Worm (Caenorhabditis elegans) whole organism, L4 larva: Measurements from ENCODE around the gene F28B4.3.

Experiments used
- D1046.2 ChIP-seq: fragments of 200-800 bp; sonication (Bioruptor generic); IDR thresholded peaks from 2 replicates; pipeline ENCODE4 v1.3.6; 2022; ENCODE audit warnings: missing genetic modification characterization, missing compliant biosample characterization
- F10B5.3 ChIP-seq: sonication (generic microtip); optimal IDR thresholded peaks from 2 replicates; lab custom pipeline; 2016; ENCODE audit warnings: mild to moderate bottlenecking, missing genetic modification characterization, missing compliant biosample characterization
- F44E2.7 ChIP-seq: fragments of 200-800 bp; sonication (Bioruptor generic); IDR thresholded peaks from 2 replicates; pipeline ENCODE4 v2.1.2; 2022; ENCODE audit warnings: missing genetic modification characterization, missing compliant biosample characterization
- F49E8.2 ChIP-seq: sonication (generic microtip); optimal IDR thresholded peaks from 2 replicates; lab custom pipeline; 2016; ENCODE audit warnings: missing compliant biosample characterization, mild to moderate bottlenecking, missing genetic modification characterization, borderline replicate concordance
- R02D3.7 ChIP-seq: fragments of 150-350 bp; sonication (generic microtip); optimal IDR thresholded peaks from 3 replicates; lab custom pipeline; 2014; ENCODE audit warnings: missing biosample characterization, missing genetic modification characterization
- T26A8.4 ChIP-seq: fragments of 200-800 bp; sonication (Bioruptor generic); IDR thresholded peaks from 2 replicates; pipeline ENCODE4 v1.3.6; 2022; ENCODE audit warnings: missing genetic modification characterization, missing compliant biosample characterization
- Y48G9A.11 ChIP-seq: fragments of 200-800 bp; sonication (Bioruptor generic); IDR thresholded peaks from 2 replicates; pipeline ENCODE4 v1.3.6; 2022; ENCODE audit warnings: missing genetic modification reagents, missing genetic modification characterization, missing compliant biosample characterization
- aha-1 ChIP-seq: fragments of 150-350 bp; peaks from one replicate; lab custom pipeline; 2014; ENCODE audit warnings: missing biosample characterization, missing genetic modification characterization
- arid-1 ChIP-seq: fragments of 200-800 bp; sonication (Bioruptor generic); conservative IDR thresholded peaks from 2 replicates; pipeline ENCODE4 v1.3.6; 2022; ENCODE audit warnings: missing genetic modification reagents, missing genetic modification characterization, missing compliant biosample characterization
- ceh-20 ChIP-seq: fragments of 200-800 bp; sonication (Bioruptor generic); IDR thresholded peaks from 2 replicates; pipeline ENCODE4 v1.3.6; 2022; ENCODE audit warnings: missing genetic modification reagents, missing genetic modification characterization, missing compliant biosample characterization
- ceh-32 ChIP-seq: sonication (generic microtip); optimal IDR thresholded peaks from 2 replicates; lab custom pipeline; 2016; ENCODE audit warnings: mild to moderate bottlenecking, missing genetic modification characterization, missing compliant biosample characterization; ENCODE audit not compliant: poor library complexity
- ceh-44 ChIP-seq: fragments of 200-800 bp; sonication (Bioruptor generic); IDR thresholded peaks from 2 replicates; pipeline ENCODE4 v1.3.6; 2022; ENCODE audit warnings: missing genetic modification reagents, missing genetic modification characterization, missing compliant biosample characterization
- ceh-62 ChIP-seq: sonication (generic microtip); optimal IDR thresholded peaks from 2 replicates; lab custom pipeline; 2017; ENCODE audit warnings: missing biosample characterization, missing genetic modification characterization
- ces-1 ChIP-seq: fragments of 150-350 bp; sonication (generic microtip); optimal IDR thresholded peaks from 4 replicates; lab custom pipeline; 2014; ENCODE audit warnings: missing biosample characterization, missing genetic modification reagents, missing genetic modification characterization
- ctbp-1 ChIP-seq: fragments of 200-800 bp; sonication (Bioruptor generic); IDR thresholded peaks from 2 replicates; pipeline ENCODE4 v1.3.6; 2022; ENCODE audit warnings: missing genetic modification reagents, missing genetic modification characterization, missing compliant biosample characterization
- daf-12 ChIP-seq: fragments of 150-350 bp; optimal IDR thresholded peaks from 2 replicates; lab custom pipeline; 2014; ENCODE audit warnings: missing biosample characterization, missing genetic modification reagents, missing genetic modification characterization
- daf-16 ChIP-seq, 3 experiments: sonication (generic microtip); optimal IDR thresholded peaks; 2 replicates each; lab custom pipeline; 2016 to 2017; ENCODE audit warnings: missing genetic modification characterization in 3 of 3, missing genetic modification reagents in 3 of 3, mild to moderate bottlenecking in 2 of 3, missing compliant biosample characterization in 2 of 3, missing biosample characterization in 1 of 3, moderate library complexity in 1 of 3
- dmd-9 ChIP-seq: fragments of 200-800 bp; sonication (Bioruptor generic); IDR thresholded peaks from 2 replicates; pipeline ENCODE4 v1.3.6; 2022; ENCODE audit warnings: missing genetic modification reagents, missing genetic modification characterization, missing compliant biosample characterization
- duxl-1 ChIP-seq: sonication (generic microtip); optimal IDR thresholded peaks from 2 replicates; lab custom pipeline; 2016; ENCODE audit warnings: mild to moderate bottlenecking, missing genetic modification characterization, moderate library complexity, missing compliant biosample characterization; ENCODE audit not compliant: poor library complexity
- dve-1 ChIP-seq: sonication (generic microtip); optimal IDR thresholded peaks from 2 replicates; lab custom pipeline; 2017; ENCODE audit warnings: antibody characterized with exemption, mild to moderate bottlenecking, missing genetic modification characterization, missing compliant biosample characterization; ENCODE audit not compliant: insufficient read depth
- egl-27 ChIP-seq: sonication (generic microtip); optimal IDR thresholded peaks from 3 replicates; lab custom pipeline; 2017; ENCODE audit warnings: missing biosample characterization, missing genetic modification reagents, missing genetic modification characterization
- hif-1 ChIP-seq, 2 experiments: sonication (generic microtip); optimal IDR thresholded peaks; 2 replicates each; lab custom pipeline; 2016 to 2017; ENCODE audit warnings: missing compliant biosample characterization in 2 of 2, missing genetic modification characterization in 2 of 2, missing genetic modification reagents in 2 of 2, missing genotype in 2 of 2, mild to moderate bottlenecking in 1 of 2
- hlh-11 ChIP-seq: fragments of 200-800 bp; sonication (Bioruptor generic); optimal IDR thresholded peaks from 2 replicates; lab custom pipeline; 2018; ENCODE audit warnings: mild to moderate bottlenecking, missing genetic modification characterization, missing compliant biosample characterization
- jun-1 ChIP-seq: fragments of 150-350 bp; optimal IDR thresholded peaks from 2 replicates; lab custom pipeline; 2014; ENCODE audit warnings: missing biosample characterization, missing genetic modification reagents, missing genetic modification characterization
- lin-1 ChIP-seq: fragments of 200-800 bp; sonication (Bioruptor generic); IDR thresholded peaks from 2 replicates; pipeline ENCODE4 v1.3.6; 2022; ENCODE audit warnings: missing genetic modification reagents, missing genetic modification characterization, missing compliant biosample characterization
- lin-13 ChIP-seq: fragments of 150-350 bp; optimal IDR thresholded peaks from 2 replicates; lab custom pipeline; 2014; ENCODE audit warnings: missing biosample characterization, missing genetic modification reagents, missing genetic modification characterization
- lin-38 ChIP-seq: fragments of 200-800 bp; sonication (Bioruptor generic); IDR thresholded peaks from 2 replicates; pipeline ENCODE4 v1.3.6; 2022; ENCODE audit warnings: missing genetic modification reagents, missing genetic modification characterization, missing compliant biosample characterization
- lsy-2 ChIP-seq, 2 experiments: fragments of 150-350 bp in 1 of 2; sonication (generic microtip) in 1 of 2; optimal IDR thresholded peaks; 2 replicates each; lab custom pipeline; 2014 to 2017; ENCODE audit warnings: missing biosample characterization in 2 of 2, missing genetic modification characterization in 2 of 2
- madf-5 ChIP-seq, 2 experiments: fragments of 200-800 bp; sonication (Bioruptor generic); IDR thresholded peaks; 2 replicates each; pipeline ENCODE4 v1.3.6; 2022; ENCODE audit warnings: missing compliant biosample characterization in 2 of 2, missing genetic modification characterization in 2 of 2
- mdl-1 ChIP-seq, 2 experiments: fragments of 150-350 bp in 1 of 2; sonication (generic microtip) in 1 of 2; optimal IDR thresholded peaks; 2 replicates each; lab custom pipeline; 2014 to 2017; ENCODE audit warnings: missing biosample characterization in 2 of 2, missing genetic modification characterization in 2 of 2
- mep-1 ChIP-seq: fragments of 150-350 bp; sonication (generic microtip); optimal IDR thresholded peaks from 3 replicates; lab custom pipeline; 2014; ENCODE audit warnings: missing biosample characterization, missing genetic modification characterization
- mes-2 ChIP-seq: sonication (generic microtip); optimal IDR thresholded peaks from 2 replicates; lab custom pipeline; 2016; ENCODE audit warnings: missing genotype, mild to moderate bottlenecking, missing genetic modification characterization, missing compliant biosample characterization; ENCODE audit not compliant: poor library complexity, severe bottlenecking
- nhr-10 ChIP-seq: fragments of 150-350 bp; optimal IDR thresholded peaks from 2 replicates; lab custom pipeline; 2014; ENCODE audit warnings: missing biosample characterization, missing genetic modification characterization
- nhr-11 ChIP-seq: fragments of 150-350 bp; optimal IDR thresholded peaks from 2 replicates; lab custom pipeline; 2014; ENCODE audit warnings: missing biosample characterization, missing genetic modification characterization
- nhr-237 ChIP-seq: sonication (generic microtip); optimal IDR thresholded peaks from 2 replicates; lab custom pipeline; 2017; ENCODE audit warnings: missing biosample characterization, missing genetic modification characterization
- nhr-28 ChIP-seq: fragments of 150-350 bp; optimal IDR thresholded peaks from 2 replicates; lab custom pipeline; 2014; ENCODE audit warnings: missing biosample characterization, missing genetic modification characterization
- nhr-6 ChIP-seq: fragments of 150-350 bp; optimal IDR thresholded peaks from 2 replicates; lab custom pipeline; 2014; ENCODE audit warnings: missing biosample characterization, missing genetic modification characterization
- nhr-76 ChIP-seq: fragments of 150-350 bp; optimal IDR thresholded peaks from 2 replicates; lab custom pipeline; 2014; ENCODE audit warnings: missing biosample characterization, missing genetic modification characterization
- php-3 ChIP-seq: fragments of 200-800 bp; sonication (Bioruptor generic); IDR thresholded peaks from 2 replicates; pipeline ENCODE4 v1.3.6; 2022; ENCODE audit warnings: missing genetic modification reagents, missing genetic modification characterization, missing compliant biosample characterization
- pqm-1 ChIP-seq: sonication (generic microtip); optimal IDR thresholded peaks from 2 replicates; lab custom pipeline; 2017; ENCODE audit warnings: missing biosample characterization, missing genetic modification characterization
- saeg-2 ChIP-seq: fragments of 200-800 bp; sonication (Bioruptor generic); IDR thresholded peaks from 2 replicates; pipeline ENCODE4 v1.3.6; 2022; ENCODE audit warnings: missing genetic modification reagents, missing genetic modification characterization, missing compliant biosample characterization
- snpc-4 ChIP-seq: fragments of 150-350 bp; optimal IDR thresholded peaks from 2 replicates; lab custom pipeline; 2014; ENCODE audit warnings: missing biosample characterization, missing genetic modification characterization
- spr-3 ChIP-seq: fragments of 200-800 bp; sonication (Bioruptor generic); optimal IDR thresholded peaks from 2 replicates; lab custom pipeline; 2018; ENCODE audit warnings: mild to moderate bottlenecking, missing genetic modification characterization, missing compliant biosample characterization
- zag-1 ChIP-seq: fragments of 150-350 bp; optimal IDR thresholded peaks from 2 replicates; lab custom pipeline; 2014; ENCODE audit warnings: missing biosample characterization, missing genetic modification characterization
- zfp-2 ChIP-seq: sonication (generic microtip); optimal IDR thresholded peaks from 2 replicates; lab custom pipeline; 2016; ENCODE audit warnings: mild to moderate bottlenecking, missing genetic modification characterization, missing compliant biosample characterization
- zfp-3 ChIP-seq: fragments of 200-800 bp; sonication (Bioruptor generic); conservative IDR thresholded peaks from 2 replicates; pipeline ENCODE4 v1.3.6; 2022; ENCODE audit warnings: missing genetic modification reagents, missing genetic modification characterization, missing compliant biosample characterization
- ztf-11 ChIP-seq: fragments of 150-350 bp; optimal IDR thresholded peaks from 2 replicates; lab custom pipeline; 2014; ENCODE audit warnings: missing biosample characterization, missing genetic modification characterization
- ztf-7 ChIP-seq: fragments of 150-350 bp; optimal IDR thresholded peaks from 2 replicates; lab custom pipeline; 2014; ENCODE audit warnings: missing biosample characterization, missing genetic modification characterization

Gene F28B4.3

DNA sequence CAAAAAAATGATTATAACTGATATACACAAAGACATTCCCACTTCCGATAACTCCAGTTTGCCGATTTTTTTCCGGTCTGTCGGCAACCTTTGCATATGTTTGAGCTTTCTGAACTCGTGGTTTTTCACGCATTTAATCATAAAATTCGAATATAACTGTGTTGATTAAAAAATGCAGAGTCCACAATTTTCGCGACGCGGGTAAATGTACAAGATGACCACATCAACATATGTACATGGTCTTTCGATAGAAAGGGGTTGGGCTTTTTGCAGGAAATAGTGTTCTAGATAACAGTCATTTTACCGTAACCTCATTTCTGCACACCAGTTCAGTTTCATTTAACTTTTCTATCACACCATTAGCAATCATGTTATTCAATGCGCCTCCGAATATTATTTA, 47.1 kb upstream of the F28B4.3 start, which contains the start of gene K09C4.5:
Gene K09C4.5, plus strand, starts transcription at position 326 of the 400 bp plus-strand sequence.
- TF ChIP-seq hlh-11 (tag; lab: Kevin White, UChicago): peak; percentile 13
- TF ChIP-seq daf-16 (GFP tag; optimal IDR thresholded peaks at IDR 0.05; lab: Kevin White, UChicago): no peak
- TF ChIP-seq daf-16 (tag; optimal IDR thresholded peaks at IDR 0.05; lab: Kevin White, UChicago): peak; percentile 64
- no peak for TF ChIP-seq nhr-237 (tag; lab: Kevin White, UChicago)
- TF ChIP-seq ces-1 (GFP tag; lab: Kevin White, UChicago): no peak
- no peak for TF ChIP-seq php-3
- TF ChIP-seq aha-1 (tag; lab: Kevin White, UChicago): peak; percentile 13
- TF ChIP-seq ztf-11 (tag; lab: Kevin White, UChicago): no peak
- no peak for TF ChIP-seq F49E8.2 (tag; lab: Kevin White, UChicago)
- TF ChIP-seq nhr-28 (tag; lab: Kevin White, UChicago): peak; percentile 62
- TF ChIP-seq mep-1 (tag; lab: Kevin White, UChicago): no peak
- TF ChIP-seq mdl-1 (tag; optimal IDR thresholded peaks at IDR 0.05; lab: Kevin White, UChicago): no peak
- no peak for TF ChIP-seq spr-3 (GFP tag; lab: Kevin White, UChicago)
- TF ChIP-seq zag-1 (tag; lab: Kevin White, UChicago): no peak
- no peak for TF ChIP-seq lin-1 (GFP tag; lab: Robert Waterston, UW)
- no peak for TF ChIP-seq arid-1
- no peak for TF ChIP-seq egl-27 (tag; lab: Kevin White, UChicago)
- no peak for TF ChIP-seq ceh-62
- TF ChIP-seq dve-1: no peak
- no peak for TF ChIP-seq mes-2
- TF ChIP-seq F44E2.7 (GFP tag; lab: Robert Waterston, UW): no peak
- TF ChIP-seq lsy-2 (tag; optimal IDR thresholded peaks at IDR 0.05; lab: Kevin White, UChicago): no peak
- TF ChIP-seq ceh-20 (GFP tag; lab: Robert Waterston, UW): no peak
- TF ChIP-seq Y48G9A.11 (GFP tag; lab: Robert Waterston, UW): no peak
- TF ChIP-seq pqm-1: peak; percentile 37
- TF ChIP-seq daf-12 (tag; lab: Kevin White, UChicago): no peak
- TF ChIP-seq D1046.2: no peak
- no peak for TF ChIP-seq T26A8.4 (GFP tag; lab: Robert Waterston, UW)
- TF ChIP-seq F10B5.3 (tag; lab: Kevin White, UChicago): no peak
- TF ChIP-seq nhr-6 (tag; lab: Kevin White, UChicago): no peak
- no peak for TF ChIP-seq madf-5 (GFP tag; IDR thresholded peaks at IDR 0.05; lab: Robert Waterston, UW)
- no peak for TF ChIP-seq snpc-4 (tag; lab: Kevin White, UChicago)
- TF ChIP-seq ctbp-1 (GFP tag; lab: Robert Waterston, UW): no peak
- no peak for TF ChIP-seq duxl-1 (tag; lab: Kevin White, UChicago)
- no peak for TF ChIP-seq R02D3.7
- TF ChIP-seq nhr-11: no peak
- TF ChIP-seq ceh-44 (GFP tag; lab: Robert Waterston, UW): no peak
- no peak for TF ChIP-seq saeg-2 (GFP tag; lab: Robert Waterston, UW)
- no peak for TF ChIP-seq ceh-32

DNA sequence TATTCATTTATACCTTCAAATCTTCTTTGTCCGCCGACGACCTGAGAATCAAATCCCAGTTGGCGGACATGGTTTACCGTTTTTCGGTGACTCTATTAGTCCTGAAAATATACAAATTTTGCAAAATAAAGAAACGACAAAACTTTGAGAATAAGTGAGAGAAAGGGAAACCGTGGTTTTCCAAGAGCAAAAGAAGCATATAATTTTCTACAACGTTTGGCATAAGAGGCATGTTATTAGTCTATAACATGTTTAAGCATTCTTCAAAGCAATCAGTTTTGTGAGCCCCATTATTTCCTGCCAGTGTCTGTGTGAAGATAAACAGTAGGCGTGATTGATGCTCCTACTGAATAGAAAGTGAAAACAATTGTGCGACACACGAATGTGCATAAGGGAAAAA, 44.9 kb upstream of the F28B4.3 start, which contains the start of gene K09C4.10:
Gene K09C4.10, minus strand, starts transcription at position 101 of the 400 bp plus-strand sequence.
- TF ChIP-seq ceh-62 (no peak), lin-38 (GFP tag; lab: Robert Waterston, UW) (no peak), nhr-76 (tag; lab: Kevin White, UChicago) (no peak), ztf-7 (tag; lab: Kevin White, UChicago) (no peak), mdl-1 (tag; optimal IDR thresholded peaks at IDR 0.05; lab: Kevin White, UChicago) (no peak), jun-1 (tag; lab: Kevin White, UChicago) (no peak), ceh-20 (GFP tag; lab: Robert Waterston, UW) (no peak), dmd-9 (GFP tag; lab: Robert Waterston, UW) (no peak), hif-1 (tag; optimal IDR thresholded peaks at IDR 0.05; lab: Kevin White, UChicago) (no peak), lin-13 (GFP tag; lab: Kevin White, UChicago) (no peak), nhr-10 (tag; lab: Kevin White, UChicago) (no peak), ceh-44 (GFP tag; lab: Robert Waterston, UW) (no peak), zfp-2 (no peak), nhr-6 (tag; lab: Kevin White, UChicago) (no peak), duxl-1 (tag; lab: Kevin White, UChicago) (no peak), zfp-3 (GFP tag; lab: Robert Waterston, UW) (no peak)
